Fruit fly (Drosophila melanogaster) S2 (cell line): ENCODE results near the gene CG5390.

ENCODE experiments used
- CG8478 ChIP-seq: fragments of >200 bp; optimal IDR thresholded peaks from 2 replicates; lab custom pipeline; 2018
- CTCF ChIP-seq, 2 experiments: fragments of >200 bp; optimal IDR thresholded peaks; 2 replicates each; lab custom pipeline; 2018

- no peak for TF ChIP-seq CG8478 (lab: Kevin White, UChicago)
- no peak for TF ChIP-seq CTCF (optimal IDR thresholded peaks at IDR 0.05; lab: Kevin White, UChicago)
Observed at dm6 chr2L:10344029-10344606, 37.7 kb upstream of the CG5390 start, which contains the start of gene Frmd5.
